1 fruit fly cellular context compared by ENCODE assay signal in genomic region chr3L:785726-786351, dm6.
TF ChIP-seq lines count a peak whose summit lies in the region.

No protein-coding gene starts in this region.

TF ChIP-seq in whole organism, embryonic, 481 proteins besides CTCF, POLR2A, EP300 and RAD21 (continued from another document and continues in another):
- TF ChIP-seq CG11456 (GFP tag; IDR thresholded peaks at IDR 0.05; lab: Robert Waterston, UW), result no peak
- TF ChIP-seq abd-A (tag; optimal IDR thresholded peaks at IDR 0.05; lab: Kevin White, UChicago), result no peak
- TF ChIP-seq hbn (GFP tag; IDR thresholded peaks at IDR 0.05; lab: Robert Waterston, UW; ENCODE audit: partially characterized antibody), result no peak
- no peak for TF ChIP-seq CG17568 (GFP tag; optimal IDR thresholded peaks at IDR 0.05; lab: Kevin White, UChicago)
- TF ChIP-seq BtbVII (GFP tag; optimal IDR thresholded peaks at IDR 0.05; lab: Kevin White, UChicago), result no peak
- TF ChIP-seq CG11398 (GFP tag; optimal IDR thresholded peaks at IDR 0.05; lab: Kevin White, UChicago), result no peak
- no peak for TF ChIP-seq pan (optimal IDR thresholded peaks at IDR 0.05; lab: Kevin White, UChicago)
- TF ChIP-seq pan (GFP tag; optimal IDR thresholded peaks at IDR 0.05 in 1 of 2, IDR thresholded peaks at IDR 0.05 in 1 of 2), result peak in 1 of 2 experiments; percentile 18
- no peak for TF ChIP-seq zen (tag; optimal IDR thresholded peaks at IDR 0.05; lab: Kevin White, UChicago)
- no peak for TF ChIP-seq D (optimal IDR thresholded peaks at IDR 0.05; lab: Kevin White, UChicago)
- no peak for TF ChIP-seq D (GFP tag; optimal IDR thresholded peaks at IDR 0.05; lab: Kevin White, UChicago)
- no peak for TF ChIP-seq NfI (GFP tag; optimal IDR thresholded peaks at IDR 0.05; lab: Kevin White, UChicago)
- TF ChIP-seq vfl (GFP tag; optimal IDR thresholded peaks at IDR 0.05; lab: Kevin White, UChicago), result no peak
- no peak for TF ChIP-seq CG9797 (GFP tag; optimal IDR thresholded peaks at IDR 0.05; lab: Kevin White, UChicago)
- TF ChIP-seq schlank (tag; optimal IDR thresholded peaks at IDR 0.05; lab: Kevin White, UChicago), result no peak
- TF ChIP-seq chinmo (GFP tag; IDR thresholded peaks at IDR 0.05; lab: Robert Waterston, UW; ENCODE audit: partially characterized antibody), result no peak
- no peak for TF ChIP-seq CG10366 (GFP tag; IDR thresholded peaks at IDR 0.05; lab: Robert Waterston, UW)
- no peak for TF ChIP-seq lmd (GFP tag; IDR thresholded peaks at IDR 0.05; lab: Robert Waterston, UW)
- no peak for TF ChIP-seq CG43689 (GFP tag; IDR thresholded peaks at IDR 0.05; lab: Robert Waterston, UW)
- no peak for TF ChIP-seq sqz (GFP tag; optimal IDR thresholded peaks at IDR 0.05; lab: Kevin White, UChicago)
- TF ChIP-seq fru (optimal IDR thresholded peaks at IDR 0.05; lab: Kevin White, UChicago), result no peak
- no peak for TF ChIP-seq CG17612 (GFP tag; IDR thresholded peaks at IDR 0.05; lab: Robert Waterston, UW)
- no peak for TF ChIP-seq CG14050 (GFP tag; IDR thresholded peaks at IDR 0.05; lab: Robert Waterston, UW)
- no peak for TF ChIP-seq al (GFP tag; IDR thresholded peaks at IDR 0.05; lab: Robert Waterston, UW)
- no peak for TF ChIP-seq CG1024 (GFP tag; IDR thresholded peaks at IDR 0.05; lab: Robert Waterston, UW)
- peak; percentile 41 for TF ChIP-seq CG10979 (tag; optimal IDR thresholded peaks at IDR 0.05; lab: Kevin White, UChicago)
- TF ChIP-seq Max (GFP tag; optimal IDR thresholded peaks at IDR 0.05; lab: Kevin White, UChicago), result no peak
- TF ChIP-seq twi (tag; optimal IDR thresholded peaks at IDR 0.05; lab: Kevin White, UChicago), result peak; percentile 98
- 0 out of 2 replicates have a peak, but pooled peaks have one; percentile 23 for TF ChIP-seq CG31441 (GFP tag; IDR thresholded peaks at IDR 0.05; lab: Robert Waterston, UW)
- TF ChIP-seq CG33557 (GFP tag; optimal IDR thresholded peaks at IDR 0.05; lab: Kevin White, UChicago), result no peak
- no peak for TF ChIP-seq Hr3 (GFP tag; optimal IDR thresholded peaks at IDR 0.05; lab: Kevin White, UChicago)
- TF ChIP-seq CG3163 (GFP tag; optimal IDR thresholded peaks at IDR 0.05; lab: Kevin White, UChicago), result no peak
- TF ChIP-seq CG9817 (tag; optimal IDR thresholded peaks at IDR 0.05; lab: Kevin White, UChicago), result no peak
- TF ChIP-seq CG42726 (GFP tag; IDR thresholded peaks at IDR 0.05; lab: Robert Waterston, UW; ENCODE audit: partially characterized antibody), result no peak
- TF ChIP-seq pita (GFP tag; optimal IDR thresholded peaks at IDR 0.05; lab: Kevin White, UChicago), result no peak
- TF ChIP-seq kni (GFP tag; optimal IDR thresholded peaks at IDR 0.05; lab: Kevin White, UChicago), result no peak
- TF ChIP-seq ase (GFP tag; IDR thresholded peaks at IDR 0.05; lab: Robert Waterston, UW), result no peak
- TF ChIP-seq mirr (GFP tag; optimal IDR thresholded peaks at IDR 0.05; lab: Kevin White, UChicago), result no peak
- TF ChIP-seq ci (GFP tag; IDR thresholded peaks at IDR 0.05; lab: Robert Waterston, UW), result peak; percentile 28; the same call in 1 of the 3 replicates
- TF ChIP-seq CG12942 (GFP tag; optimal IDR thresholded peaks at IDR 0.05; lab: Kevin White, UChicago), result no peak
- TF ChIP-seq en (GFP tag; optimal IDR thresholded peaks at IDR 0.05; lab: Kevin White, UChicago), result no peak
- no peak for TF ChIP-seq toy (GFP tag; IDR thresholded peaks at IDR 0.05; lab: Robert Waterston, UW)
- TF ChIP-seq crc (GFP tag; optimal IDR thresholded peaks at IDR 0.05; lab: Kevin White, UChicago), result no peak
- no peak for TF ChIP-seq CG9609 (GFP tag; optimal IDR thresholded peaks at IDR 0.05; lab: Kevin White, UChicago)
- TF ChIP-seq PHDP (tag; optimal IDR thresholded peaks at IDR 0.05; lab: Kevin White, UChicago), result peak; percentile 3
- TF ChIP-seq ken (GFP tag; IDR thresholded peaks at IDR 0.05; lab: Robert Waterston, UW), result no peak; the same call in 2 of the 3 replicates
- TF ChIP-seq Ssrp (tag; optimal IDR thresholded peaks at IDR 0.05; lab: Kevin White, UChicago), result no peak
- TF ChIP-seq CG1529 (GFP tag; optimal IDR thresholded peaks at IDR 0.05; lab: Kevin White, UChicago), result no peak
- no peak for TF ChIP-seq CG6854 (GFP tag; optimal IDR thresholded peaks at IDR 0.05; lab: Kevin White, UChicago)
- no peak for TF ChIP-seq CG10209 (GFP tag; optimal IDR thresholded peaks at IDR 0.05; lab: Kevin White, UChicago)
- TF ChIP-seq Dref (GFP tag; IDR thresholded peaks at IDR 0.05; lab: Robert Waterston, UW), result no peak
- no peak for TF ChIP-seq CG12391 (tag; optimal IDR thresholded peaks at IDR 0.05; lab: Kevin White, UChicago)
- no peak for TF ChIP-seq CG6791 (GFP tag; IDR thresholded peaks at IDR 0.05; lab: Robert Waterston, UW; ENCODE audit: partially characterized antibody)
- no peak for TF ChIP-seq CG4328 (GFP tag; optimal IDR thresholded peaks at IDR 0.05; lab: Kevin White, UChicago)
- TF ChIP-seq scrt (GFP tag; optimal IDR thresholded peaks at IDR 0.05; lab: Kevin White, UChicago), result no peak
- TF ChIP-seq CoRest (tag; optimal IDR thresholded peaks at IDR 0.05; lab: Kevin White, UChicago), result no peak
- no peak for TF ChIP-seq unc-4 (GFP tag; IDR thresholded peaks at IDR 0.05; lab: Robert Waterston, UW; ENCODE audit: partially characterized antibody)
- TF ChIP-seq sens (GFP tag; lab: Kevin White, UChicago), result peak; percentile 24
- TF ChIP-seq NC2α (GFP tag; optimal IDR thresholded peaks at IDR 0.05; lab: Kevin White, UChicago), result no peak
- TF ChIP-seq hkb (optimal IDR thresholded peaks at IDR 0.05; lab: Kevin White, UChicago), result no peak
- no peak for TF ChIP-seq hkb (GFP tag; IDR thresholded peaks at IDR 0.05; lab: Robert Waterston, UW)
- no peak for TF ChIP-seq CG10431 (GFP tag; optimal IDR thresholded peaks at IDR 0.05; lab: Kevin White, UChicago)
- TF ChIP-seq HHEX (GFP tag; optimal IDR thresholded peaks at IDR 0.05; lab: Kevin White, UChicago), result no peak
- no peak for TF ChIP-seq Oaz (GFP tag; IDR thresholded peaks at IDR 0.05; lab: Robert Waterston, UW)
- TF ChIP-seq dati (GFP tag; IDR thresholded peaks at IDR 0.05; lab: Robert Waterston, UW), result no peak
- TF ChIP-seq lab (GFP tag; optimal IDR thresholded peaks at IDR 0.05; lab: Kevin White, UChicago), result no peak
- no peak for TF ChIP-seq Dll (GFP tag; IDR thresholded peaks at IDR 0.05; lab: Robert Waterston, UW; ENCODE audit: partially characterized antibody)
- TF ChIP-seq org-1 (GFP tag; optimal IDR thresholded peaks at IDR 0.05; lab: Kevin White, UChicago), result no peak
- TF ChIP-seq ham (GFP tag; IDR thresholded peaks at IDR 0.05; lab: Robert Waterston, UW), result no peak
- no peak for TF ChIP-seq Six4 (GFP tag; optimal IDR thresholded peaks at IDR 0.05; lab: Kevin White, UChicago)
- no peak for TF ChIP-seq CG12744 (GFP tag; optimal IDR thresholded peaks at IDR 0.05; lab: Kevin White, UChicago)
- TF ChIP-seq jigr1 (GFP tag; IDR thresholded peaks at IDR 0.05; lab: Robert Waterston, UW), result no peak
- TF ChIP-seq nerfin-1 (tag; optimal IDR thresholded peaks at IDR 0.05; lab: Kevin White, UChicago), result no peak
- no peak for TF ChIP-seq CG1832 (GFP tag; optimal IDR thresholded peaks at IDR 0.05; lab: Kevin White, UChicago)
- no peak for TF ChIP-seq her (GFP tag; optimal IDR thresholded peaks at IDR 0.05; lab: Kevin White, UChicago)
- no peak for TF ChIP-seq CG12104 (GFP tag; optimal IDR thresholded peaks at IDR 0.05; lab: Kevin White, UChicago)
- peak; percentile 4 for TF ChIP-seq nmo (GFP tag; optimal IDR thresholded peaks at IDR 0.05; lab: Kevin White, UChicago)
- TF ChIP-seq CG12155 (GFP tag; optimal IDR thresholded peaks at IDR 0.05; lab: Kevin White, UChicago), result no peak
- 0 out of 2 replicates have a peak, but pooled peaks have one; percentile 4 for TF ChIP-seq slbo (GFP tag; IDR thresholded peaks at IDR 0.05; lab: Robert Waterston, UW)
- no peak; the same call in 1 of the 2 replicates for TF ChIP-seq klu (GFP tag; IDR thresholded peaks at IDR 0.05; lab: Robert Waterston, UW)
- TF ChIP-seq maf-S (GFP tag; optimal IDR thresholded peaks at IDR 0.05; lab: Kevin White, UChicago), result no peak
- TF ChIP-seq grau (tag; optimal IDR thresholded peaks at IDR 0.05; lab: Kevin White, UChicago), result no peak
- no peak for TF ChIP-seq CG10654 (GFP tag; optimal IDR thresholded peaks at IDR 0.05; lab: Kevin White, UChicago)
- no peak for TF ChIP-seq CG2202 (tag; optimal IDR thresholded peaks at IDR 0.05; lab: Kevin White, UChicago)
- TF ChIP-seq CG13894 (tag; optimal IDR thresholded peaks at IDR 0.05; lab: Kevin White, UChicago), result no peak
- no peak for TF ChIP-seq mld (GFP tag; IDR thresholded peaks at IDR 0.05; lab: Robert Waterston, UW; ENCODE audit: partially characterized antibody)
- no peak for TF ChIP-seq CG17912 (GFP tag; optimal IDR thresholded peaks at IDR 0.05; lab: Kevin White, UChicago)
- TF ChIP-seq CG15601 (tag; optimal IDR thresholded peaks at IDR 0.05; lab: Kevin White, UChicago), result peak; percentile 27
- TF ChIP-seq B-H2 (GFP tag; optimal IDR thresholded peaks at IDR 0.05; lab: Kevin White, UChicago), result no peak
- no peak for TF ChIP-seq CG16863 (GFP tag; optimal IDR thresholded peaks at IDR 0.05; lab: Kevin White, UChicago)
- TF ChIP-seq CG15514 (GFP tag; optimal IDR thresholded peaks at IDR 0.05; lab: Kevin White, UChicago), result no peak
- no peak for TF ChIP-seq fd102C (GFP tag; optimal IDR thresholded peaks at IDR 0.05; lab: Kevin White, UChicago)
- no peak for TF ChIP-seq CG7786 (GFP tag; optimal IDR thresholded peaks at IDR 0.05; lab: Kevin White, UChicago)
- TF ChIP-seq CG8944 (GFP tag; optimal IDR thresholded peaks at IDR 0.05; lab: Kevin White, UChicago), result no peak
- TF ChIP-seq CG7372 (GFP tag; IDR thresholded peaks at IDR 0.05; lab: Robert Waterston, UW), result no peak
- TF ChIP-seq CG10321 (GFP tag; IDR thresholded peaks at IDR 0.05; lab: Robert Waterston, UW), result no peak
- no peak for TF ChIP-seq Atf6 (GFP tag; IDR thresholded peaks at IDR 0.05; lab: Robert Waterston, UW)
- no peak for TF ChIP-seq Doc2 (GFP tag; IDR thresholded peaks at IDR 0.05; lab: Robert Waterston, UW)
- TF ChIP-seq CG18599 (GFP tag; optimal IDR thresholded peaks at IDR 0.05; lab: Kevin White, UChicago), result no peak
- TF ChIP-seq Hr51 (GFP tag; optimal IDR thresholded peaks at IDR 0.05; lab: Kevin White, UChicago), result peak in 1 of 2 experiments; percentile 38
- no peak for TF ChIP-seq CG11247 (GFP tag; IDR thresholded peaks at IDR 0.05; lab: Robert Waterston, UW)
- TF ChIP-seq CG4424 (GFP tag; optimal IDR thresholded peaks at IDR 0.05; lab: Kevin White, UChicago), result no peak
- TF ChIP-seq B-H1 (GFP tag; IDR thresholded peaks at IDR 0.05; lab: Robert Waterston, UW), result no peak
- TF ChIP-seq az2 (GFP tag; optimal IDR thresholded peaks at IDR 0.05; lab: Kevin White, UChicago), result no peak
- TF ChIP-seq CG10462 (GFP tag; optimal IDR thresholded peaks at IDR 0.05; lab: Kevin White, UChicago), result no peak
- TF ChIP-seq trem (tag; optimal IDR thresholded peaks at IDR 0.05; lab: Kevin White, UChicago), result no peak
- no peak for TF ChIP-seq CG11695 (GFP tag; IDR thresholded peaks at IDR 0.05; lab: Robert Waterston, UW)
- TF ChIP-seq pros (GFP tag; optimal IDR thresholded peaks at IDR 0.05; lab: Kevin White, UChicago), result no peak
- TF ChIP-seq Kr (GFP tag; optimal IDR thresholded peaks at IDR 0.05; lab: Kevin White, UChicago), result no peak
- TF ChIP-seq CG9215 (GFP tag; IDR thresholded peaks at IDR 0.05; lab: Robert Waterston, UW), result no peak
- TF ChIP-seq CG7963 (GFP tag; IDR thresholded peaks at IDR 0.05; lab: Robert Waterston, UW; ENCODE audit: partially characterized antibody), result no peak
- TF ChIP-seq fd64A (GFP tag; optimal IDR thresholded peaks at IDR 0.05; lab: Kevin White, UChicago), result no peak
- no peak for TF ChIP-seq CG10147 (GFP tag; optimal IDR thresholded peaks at IDR 0.05; lab: Kevin White, UChicago)
- no peak for TF ChIP-seq Elba2 (GFP tag; optimal IDR thresholded peaks at IDR 0.05; lab: Kevin White, UChicago)
- no peak for TF ChIP-seq CG14710 (tag; optimal IDR thresholded peaks at IDR 0.05; lab: Kevin White, UChicago)
- no peak for TF ChIP-seq CG6765 (GFP tag; optimal IDR thresholded peaks at IDR 0.05; lab: Kevin White, UChicago)
- TF ChIP-seq HmgD (GFP tag; optimal IDR thresholded peaks at IDR 0.05; lab: Kevin White, UChicago), result no peak
- TF ChIP-seq slp2 (GFP tag; optimal IDR thresholded peaks at IDR 0.05; lab: Kevin White, UChicago), result no peak
- no peak for TF ChIP-seq CG32532 (GFP tag; IDR thresholded peaks at IDR 0.05; lab: Robert Waterston, UW)
- no peak for TF ChIP-seq CG11723 (GFP tag; optimal IDR thresholded peaks at IDR 0.05; lab: Kevin White, UChicago)
- no peak for TF ChIP-seq CG6272 (GFP tag; IDR thresholded peaks at IDR 0.05; lab: Robert Waterston, UW)
- TF ChIP-seq lov (optimal IDR thresholded peaks at IDR 0.05; lab: Kevin White, UChicago), result no peak
- TF ChIP-seq lov (GFP tag; IDR thresholded peaks at IDR 0.05; lab: Robert Waterston, UW), result 0 out of 3 replicates have a peak, but pooled peaks have one; percentile 50
- no peak for TF ChIP-seq tap (tag; optimal IDR thresholded peaks at IDR 0.05; lab: Kevin White, UChicago)
- TF ChIP-seq sug (tag; optimal IDR thresholded peaks at IDR 0.05; lab: Kevin White, UChicago), result no peak
- TF ChIP-seq CG15073 (GFP tag; optimal IDR thresholded peaks at IDR 0.05; lab: Kevin White, UChicago), result no peak
- no peak for TF ChIP-seq h (optimal IDR thresholded peaks at IDR 0.05; lab: Kevin White, UChicago)
- no peak for TF ChIP-seq CG16815 (GFP tag; optimal IDR thresholded peaks at IDR 0.05; lab: Kevin White, UChicago)
- no peak for TF ChIP-seq CG10274 (GFP tag; optimal IDR thresholded peaks at IDR 0.05; lab: Kevin White, UChicago)
- no peak for TF ChIP-seq CG4282 (GFP tag; optimal IDR thresholded peaks at IDR 0.05; lab: Kevin White, UChicago)
- no peak for TF ChIP-seq sisA (GFP tag; IDR thresholded peaks at IDR 0.05; lab: Robert Waterston, UW)
- TF ChIP-seq CG30431 (GFP tag; optimal IDR thresholded peaks at IDR 0.05; lab: Kevin White, UChicago), result peak; percentile 6
- no peak for TF ChIP-seq disco-r (GFP tag; optimal IDR thresholded peaks at IDR 0.05; lab: Kevin White, UChicago)
- no peak for TF ChIP-seq dan (GFP tag; IDR thresholded peaks at IDR 0.05; lab: Robert Waterston, UW)
- TF ChIP-seq CG13123 (GFP tag; optimal IDR thresholded peaks at IDR 0.05; lab: Kevin White, UChicago), result no peak
- no peak for TF ChIP-seq bowl (GFP tag; IDR thresholded peaks at IDR 0.05; lab: Robert Waterston, UW)
- TF ChIP-seq CrebB (tag; optimal IDR thresholded peaks at IDR 0.05; lab: Kevin White, UChicago), result no peak
- TF ChIP-seq Hand (GFP tag; optimal IDR thresholded peaks at IDR 0.05; lab: Kevin White, UChicago), result no peak
- TF ChIP-seq stwl (tag; optimal IDR thresholded peaks at IDR 0.05; lab: Kevin White, UChicago), result no peak
- no peak for TF ChIP-seq dmrt11E (tag; optimal IDR thresholded peaks at IDR 0.05; lab: Kevin White, UChicago)
